Fruit fly (Drosophila melanogaster): ENCODE results near the gene CG3552.

Gene CG3552

DNA sequence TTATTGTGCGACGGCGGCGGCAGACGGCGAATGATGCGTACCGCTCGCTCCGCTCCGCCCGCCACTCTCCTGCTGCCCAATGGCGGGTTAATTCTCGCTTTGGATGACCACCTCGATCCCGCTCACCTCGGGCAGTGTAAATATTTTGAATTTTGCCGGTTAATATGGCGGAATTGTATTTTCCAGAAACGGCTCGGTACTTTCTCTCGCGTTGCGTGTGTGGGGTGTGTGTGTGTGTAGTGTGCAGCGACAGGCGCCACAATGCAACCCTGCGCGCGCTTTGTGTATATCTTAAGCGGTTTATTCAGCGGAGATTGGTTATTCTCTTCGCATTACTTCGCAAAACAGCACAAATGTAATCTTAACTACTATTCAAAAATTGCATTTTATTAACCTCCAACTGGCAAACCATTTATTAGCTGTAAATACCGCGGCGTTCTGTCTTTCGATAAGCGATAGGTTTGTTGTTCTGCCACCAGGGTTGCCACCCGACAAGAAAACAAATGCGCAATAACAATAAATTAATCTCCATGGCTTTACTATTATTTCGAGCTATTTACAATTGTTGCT is at the start of gene CG3552, which contains the start of gene phol (continued):
- 0 out of 3 replicates have a peak, but pooled peaks have one; percentile 41 for TF ChIP-seq CG34224 (GFP tag; IDR thresholded peaks at IDR 0.05; ENCODE audit: partially characterized antibody)
- TF ChIP-seq sug (tag; optimal IDR thresholded peaks at IDR 0.05), result peak; percentile 29
- TF ChIP-seq kah (GFP tag; optimal IDR thresholded peaks at IDR 0.05), result no peak
- no peak for TF ChIP-seq wor (GFP tag; IDR thresholded peaks at IDR 0.05)
- TF ChIP-seq CG10366 (GFP tag; IDR thresholded peaks at IDR 0.05), result no peak
- peak; percentile 21 for TF ChIP-seq shn (GFP tag; optimal IDR thresholded peaks at IDR 0.05)
- no peak for TF ChIP-seq chm (GFP tag; IDR thresholded peaks at IDR 0.05)
- peak; percentile 18 for TF ChIP-seq Abd-B (GFP tag; optimal IDR thresholded peaks at IDR 0.05)
- TF ChIP-seq Bteb2 (GFP tag; optimal IDR thresholded peaks at IDR 0.05), result no peak
- TF ChIP-seq sob (GFP tag; IDR thresholded peaks at IDR 0.05), result 0 out of 2 replicates have a peak, but pooled peaks have one; percentile 6
- TF ChIP-seq BEAF-32 (GFP tag; optimal IDR thresholded peaks at IDR 0.05), result peak; percentile 57
- no peak for TF ChIP-seq B-H1 (GFP tag; IDR thresholded peaks at IDR 0.05)
- peak; percentile 66; the same call in 1 of the 2 replicates for TF ChIP-seq sna (GFP tag; IDR thresholded peaks at IDR 0.05; ENCODE audit: partially characterized antibody)
- TF ChIP-seq Myb (GFP tag; optimal IDR thresholded peaks at IDR 0.05), result peak; percentile 25
- no peak for TF ChIP-seq HHEX (GFP tag; optimal IDR thresholded peaks at IDR 0.05)
- TF ChIP-seq CG1603 (tag; optimal IDR thresholded peaks at IDR 0.05), result peak; percentile 73
- no peak for TF ChIP-seq Kr (GFP tag; optimal IDR thresholded peaks at IDR 0.05)
- peak; percentile 52; the same call in 2 of the 3 replicates for TF ChIP-seq CG14860 (GFP tag; IDR thresholded peaks at IDR 0.05; ENCODE audit: partially characterized antibody)
- peak; percentile 35; the same call in 1 of the 3 replicates for TF ChIP-seq row (GFP tag; IDR thresholded peaks at IDR 0.05)
- peak; percentile 45 for TF ChIP-seq CG10543 (GFP tag; optimal IDR thresholded peaks at IDR 0.05)
- TF ChIP-seq CG15601 (tag; optimal IDR thresholded peaks at IDR 0.05), result no peak
- peak; percentile 84 for TF ChIP-seq Sin3A (optimal IDR thresholded peaks at IDR 0.05)
- peak; percentile 3 for TF ChIP-seq hkb (optimal IDR thresholded peaks at IDR 0.05)
- TF ChIP-seq hkb (GFP tag; IDR thresholded peaks at IDR 0.05), result no peak
- TF ChIP-seq CG4404 (GFP tag; IDR thresholded peaks at IDR 0.05), result no peak
- TF ChIP-seq Sry-β (GFP tag; optimal IDR thresholded peaks at IDR 0.05), result peak; percentile 42
- no peak for TF ChIP-seq Sox102F (GFP tag; optimal IDR thresholded peaks at IDR 0.05)
- peak; percentile 6 for TF ChIP-seq Hand (GFP tag; optimal IDR thresholded peaks at IDR 0.05)
- TF ChIP-seq sc (optimal IDR thresholded peaks at IDR 0.05), result no peak
- TF ChIP-seq sc (GFP tag; optimal IDR thresholded peaks at IDR 0.05), result no peak
- no peak for TF ChIP-seq CG2199 (GFP tag; IDR thresholded peaks at IDR 0.05)
- peak; percentile 57 for TF ChIP-seq Scr (GFP tag; IDR thresholded peaks at IDR 0.05; ENCODE audit: partially characterized antibody)
- TF ChIP-seq CG4854 (GFP tag; optimal IDR thresholded peaks at IDR 0.05), result no peak
- no peak for TF ChIP-seq Spps (tag; optimal IDR thresholded peaks at IDR 0.05)
- peak; percentile 28 for TF ChIP-seq B-H2 (GFP tag; optimal IDR thresholded peaks at IDR 0.05)
- no peak for TF ChIP-seq p53 (GFP tag; optimal IDR thresholded peaks at IDR 0.05)
- TF ChIP-seq CG34376 (GFP tag; optimal IDR thresholded peaks at IDR 0.05), result peak; percentile 5
- no peak for TF ChIP-seq h (optimal IDR thresholded peaks at IDR 0.05)
- TF ChIP-seq MESR4 (GFP tag; optimal IDR thresholded peaks at IDR 0.05), result peak; percentile 88
- TF ChIP-seq cad (GFP tag; optimal IDR thresholded peaks at IDR 0.05), result no peak
- no peak for TF ChIP-seq Asciz (GFP tag; optimal IDR thresholded peaks at IDR 0.05)
- TF ChIP-seq inv (GFP tag; IDR thresholded peaks at IDR 0.05; ENCODE audit: partially characterized antibody), result peak; percentile 39
- no peak for TF ChIP-seq H15 (GFP tag; IDR thresholded peaks at IDR 0.05)
- no peak for TF ChIP-seq CG2202 (tag; optimal IDR thresholded peaks at IDR 0.05)
- no peak for TF ChIP-seq esg (GFP tag; conservative IDR thresholded peaks at IDR 0.05)
- TF ChIP-seq Dll (GFP tag; IDR thresholded peaks at IDR 0.05; ENCODE audit: partially characterized antibody), result peak; percentile 52; the same call in 1 of the 4 replicates
- peak; percentile 13 for TF ChIP-seq CG18262 (tag; optimal IDR thresholded peaks at IDR 0.05)
- peak in 1 of 2 experiments; percentile 17 for TF ChIP-seq insv (GFP tag; optimal IDR thresholded peaks at IDR 0.05)
- peak; percentile 57 for TF ChIP-seq pzg (GFP tag; optimal IDR thresholded peaks at IDR 0.05)
- peak in 1 of 2 experiments; percentile 13 for TF ChIP-seq tll (GFP tag; optimal IDR thresholded peaks at IDR 0.05)

All from whole organism, embryonic.